Worm (Caenorhabditis elegans) whole organism, young adult: ENCODE measurements around the gene Y73B6BL.23.

Source experiments
- C06A6.2 ChIP-seq: fragments of 200-800 bp; sonication (Bioruptor generic); conservative IDR thresholded peaks from 2 replicates; pipeline ENCODE4 v1.3.6; 2022; ENCODE audit warnings: missing genetic modification characterization, missing compliant biosample characterization
- F33H1.4 ChIP-seq: fragments of 200-800 bp; sonication (Bioruptor generic); IDR thresholded peaks from 2 replicates; pipeline ENCODE4 v1.3.6; 2022; ENCODE audit warnings: missing genetic modification reagents, missing genetic modification characterization, missing compliant biosample characterization
- chd-7 ChIP-seq: sonication (generic microtip); optimal IDR thresholded peaks from 2 replicates; lab custom pipeline; 2016; ENCODE audit warnings: mild to moderate bottlenecking, missing genetic modification characterization, moderate library complexity, missing compliant biosample characterization
- hlh-12 ChIP-seq: sonication (generic microtip); optimal IDR thresholded peaks from 2 replicates; lab custom pipeline; 2016; ENCODE audit warnings: missing genetic modification characterization, missing compliant biosample characterization
- lin-35 ChIP-seq, 3 experiments: fragments of 150-350 bp in 2 of 3; sonication (generic microtip) in 1 of 3; optimal IDR thresholded peaks; 2 replicates each; lab custom pipeline; 2014 to 2018; ENCODE audit warnings: missing biosample characterization in 3 of 3, missing genetic modification characterization in 3 of 3, missing genetic modification reagents in 3 of 3
- nhr-80 ChIP-seq: sonication (generic microtip); optimal IDR thresholded peaks from 2 replicates; lab custom pipeline; 2016; ENCODE audit warnings: missing genetic modification characterization, missing compliant biosample characterization
- sea-2 ChIP-seq: fragments of 200-800 bp; sonication (Bioruptor generic); IDR thresholded peaks from 2 replicates; pipeline ENCODE4 v1.3.6; 2022; ENCODE audit warnings: missing genetic modification characterization, missing compliant biosample characterization
- ztf-22 ChIP-seq: fragments of 200-800 bp; sonication (Bioruptor generic); optimal IDR thresholded peaks from 2 replicates; lab custom pipeline; 2018; ENCODE audit warnings: mild to moderate bottlenecking, missing genetic modification characterization, moderate library complexity, missing compliant biosample characterization

DNA sequence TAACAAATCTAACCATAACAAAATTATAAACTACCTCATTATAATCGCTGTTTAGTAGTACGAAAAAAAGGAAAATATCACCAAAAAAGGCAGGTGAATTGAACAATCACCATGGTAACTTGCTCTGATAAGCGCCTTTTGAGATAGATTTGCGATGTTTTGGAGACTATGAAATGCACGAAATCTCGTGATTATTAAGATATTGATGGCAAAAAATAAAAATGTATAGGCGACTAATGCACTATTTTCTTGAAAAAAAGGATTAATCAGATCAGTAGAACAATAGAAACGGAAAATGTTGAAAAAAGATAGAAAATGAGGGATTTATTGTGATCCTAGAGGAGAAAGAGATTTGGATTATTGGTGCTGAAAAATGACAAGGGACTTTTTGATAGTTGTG, 30.3 kb downstream of the Y73B6BL.23 start:
- TF ChIP-seq nhr-80 (tag; lab: Kevin White, UChicago) (no peak), C06A6.2 (no peak), ztf-22 (GFP tag; lab: Kevin White, UChicago) (no peak), F33H1.4 (GFP tag; lab: Robert Waterston, UW) (no peak), lin-35 (GFP tag; optimal IDR thresholded peaks at IDR 0.05; lab: Kevin White, UChicago) (no peak), chd-7 (tag; lab: Kevin White, UChicago) (no peak), hlh-12 (tag; lab: Kevin White, UChicago) (no peak), sea-2 (GFP tag; lab: Robert Waterston, UW) (no peak)
